Worm (Caenorhabditis elegans) whole organism, midembryonic: Measurements from ENCODE around the gene mcd-1.
A peak's percentile ranks its signal among the peaks of the same experiment; 100 is the strongest.

Experiments
- T22C8.4 ChIP-seq: fragments of 200-800 bp; sonication (Bioruptor generic); IDR thresholded peaks from 2 replicates; pipeline ENCODE4 v1.3.6; 2022; ENCODE audit warnings: missing genetic modification characterization, missing compliant biosample characterization
- cog-1 ChIP-seq: sonication (generic microtip); optimal IDR thresholded peaks from 2 replicates; lab custom pipeline; 2016; ENCODE audit warnings: missing genetic modification characterization, missing compliant biosample characterization
- flt-1 ChIP-seq: fragments of 200-800 bp; sonication (Bioruptor generic); IDR thresholded peaks from 2 replicates; pipeline ENCODE4 v1.3.6; 2022; ENCODE audit warnings: missing genetic modification characterization, missing compliant biosample characterization
- klf-2 ChIP-seq: fragments of 200-800 bp; sonication (Bioruptor generic); conservative IDR thresholded peaks from 2 replicates; pipeline ENCODE4 v1.3.6; 2022; ENCODE audit warnings: missing genetic modification reagents, missing genetic modification characterization, missing compliant biosample characterization
- med-1 ChIP-seq: sonication (generic microtip); optimal IDR thresholded peaks from 2 replicates; lab custom pipeline; 2017; ENCODE audit warnings: missing genetic modification characterization, mild to moderate bottlenecking, missing compliant biosample characterization, antibody characterized with exemption, missing genetic modification reagents; ENCODE audit not compliant: insufficient read depth
- ref-1 ChIP-seq: fragments of 200-800 bp; sonication (Bioruptor generic); conservative IDR thresholded peaks from 2 replicates; pipeline ENCODE4 v1.3.6; 2022; ENCODE audit warnings: missing genetic modification reagents, missing genetic modification characterization, missing compliant biosample characterization
- tab-1 ChIP-seq: fragments of 200-800 bp; sonication (Bioruptor generic); IDR thresholded peaks from 2 replicates; pipeline ENCODE4 v1.3.6; 2022; ENCODE audit warnings: missing genetic modification characterization, missing compliant biosample characterization
- ztf-23 ChIP-seq: fragments of 200-800 bp; sonication (Bioruptor generic); IDR thresholded peaks from 2 replicates; pipeline ENCODE4 v1.3.6; 2022; ENCODE audit warnings: missing genetic modification reagents, missing genetic modification characterization, missing compliant biosample characterization
- ztf-29 ChIP-seq: fragments of 200-800 bp; sonication (Bioruptor generic); IDR thresholded peaks from 2 replicates; pipeline ENCODE4 v1.3.6; 2022; ENCODE audit warnings: missing genetic modification reagents, missing genetic modification characterization, missing compliant biosample characterization

The mcd-1 gene

DNA sequence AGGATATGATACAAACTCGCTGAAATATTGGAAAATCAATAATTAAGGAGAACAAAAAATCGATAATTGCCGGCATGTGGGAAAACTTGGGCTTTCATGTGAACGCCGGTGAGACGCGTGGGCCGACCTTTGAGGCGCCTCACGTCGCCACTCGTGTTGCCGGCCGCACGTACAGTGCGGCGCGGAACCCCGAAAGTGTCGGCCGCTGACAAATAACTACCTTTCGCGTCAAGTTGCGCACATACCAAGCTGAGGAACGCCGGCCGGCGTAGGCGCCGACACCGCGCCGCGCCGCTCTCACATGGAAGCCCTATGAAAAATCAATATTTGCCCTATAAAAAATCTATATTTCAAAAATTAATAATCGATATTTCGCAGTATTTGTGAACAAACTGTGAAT, 49.9 kb downstream of the mcd-1 start:
- 0 out of 2 replicates have a peak, but pooled peaks have one; percentile 31 for TF ChIP-seq T22C8.4 (GFP tag; lab: Robert Waterston, UW)
- no peak for TF ChIP-seq cog-1 (tag; lab: Kevin White, UChicago)
- TF ChIP-seq ztf-29: no peak
- TF ChIP-seq ref-1 (GFP tag; lab: Robert Waterston, UW): no peak
- TF ChIP-seq tab-1 (GFP tag; lab: Robert Waterston, UW): no peak
- no peak for TF ChIP-seq klf-2 (GFP tag; lab: Robert Waterston, UW)
- TF ChIP-seq med-1: no peak

ce11 chrII:13939531-13939930, 51.2 kb downstream of the mcd-1 start, which contains the start of gene W07G1.1:
Gene W07G1.1 (minus strand): TSS chrII:13939631.
- no peak for TF ChIP-seq flt-1
- TF ChIP-seq tab-1 (GFP tag; lab: Robert Waterston, UW): no peak
- TF ChIP-seq klf-2 (GFP tag; lab: Robert Waterston, UW): no peak
- TF ChIP-seq T22C8.4 (GFP tag; lab: Robert Waterston, UW): no peak
- TF ChIP-seq ztf-29: no peak
- TF ChIP-seq ref-1 (GFP tag; lab: Robert Waterston, UW): no peak
- no peak for TF ChIP-seq med-1
- TF ChIP-seq ztf-23 (GFP tag; lab: Robert Waterston, UW): no peak
- TF ChIP-seq cog-1 (tag; lab: Kevin White, UChicago): no peak

DNA sequence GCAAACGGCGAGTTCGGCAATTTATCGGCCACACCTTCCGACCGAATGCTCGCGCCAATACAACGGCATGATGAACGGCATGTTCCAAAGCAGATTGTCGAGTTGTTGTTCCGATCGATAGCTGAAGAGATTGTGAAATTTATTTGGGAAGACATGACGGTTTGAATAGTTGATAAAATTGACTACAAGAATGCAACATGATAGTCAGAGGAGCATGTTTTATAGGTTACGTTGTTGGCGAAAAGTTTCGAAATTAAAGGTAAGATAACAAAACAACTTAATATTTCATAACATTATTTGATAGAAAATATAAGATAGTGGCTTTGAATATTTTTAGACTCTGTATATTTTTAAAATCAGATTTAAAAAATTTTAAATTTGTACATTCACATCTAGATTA, 57.2 kb downstream of the mcd-1 start:
- TF ChIP-seq flt-1 (no peak), ztf-29 (no peak), med-1 (no peak), klf-2 (GFP tag; lab: Robert Waterston, UW) (no peak), ztf-23 (GFP tag; lab: Robert Waterston, UW) (no peak), ref-1 (GFP tag; lab: Robert Waterston, UW) (no peak), cog-1 (tag; lab: Kevin White, UChicago) (no peak), T22C8.4 (GFP tag; lab: Robert Waterston, UW) (no peak), tab-1 (GFP tag; lab: Robert Waterston, UW) (no peak)
